Fruit fly (Drosophila melanogaster): ENCODE data around the gene CG13728.

CG13728 gene

dm6 chr3L:17407480-17408093, 25.1 kb upstream of the CG13728 start (continued):
- TF ChIP-seq HLH3B (GFP tag; IDR thresholded peaks at IDR 0.05) (no peak), sug (tag; optimal IDR thresholded peaks at IDR 0.05) (no peak), Jarid2 (GFP tag; optimal IDR thresholded peaks at IDR 0.05) (no peak), CG10959 (GFP tag; IDR thresholded peaks at IDR 0.05) (no peak), tgo (GFP tag; IDR thresholded peaks at IDR 0.05) (no peak), btn (GFP tag; optimal IDR thresholded peaks at IDR 0.05) (no peak), CG15514 (GFP tag; optimal IDR thresholded peaks at IDR 0.05) (no peak), dmrt11E (tag; optimal IDR thresholded peaks at IDR 0.05) (no peak), ac (GFP tag; optimal IDR thresholded peaks at IDR 0.05) (peak; percentile 5), CG15073 (GFP tag; optimal IDR thresholded peaks at IDR 0.05) (no peak), CG10462 (GFP tag; optimal IDR thresholded peaks at IDR 0.05) (no peak), CG2875 (GFP tag; optimal IDR thresholded peaks at IDR 0.05) (no peak), CG18764 (GFP tag; optimal IDR thresholded peaks at IDR 0.05) (no peak), tap (tag; optimal IDR thresholded peaks at IDR 0.05) (no peak), usp (GFP tag; optimal IDR thresholded peaks at IDR 0.05) (no peak), CG9609 (GFP tag; optimal IDR thresholded peaks at IDR 0.05) (no peak), Gug (GFP tag; IDR thresholded peaks at IDR 0.05) (no peak), CG11093 (GFP tag; IDR thresholded peaks at IDR 0.05) (no peak), H2.0 (GFP tag; IDR thresholded peaks at IDR 0.05) (no peak), oc (tag; optimal IDR thresholded peaks at IDR 0.05) (no peak), CG34422 (GFP tag; IDR thresholded peaks at IDR 0.05) (no peak), h (optimal IDR thresholded peaks at IDR 0.05) (no peak), CG11247 (GFP tag; IDR thresholded peaks at IDR 0.05) (no peak), Opbp (GFP tag; IDR thresholded peaks at IDR 0.05; ENCODE audit: partially characterized antibody) (no peak), CG9817 (tag; optimal IDR thresholded peaks at IDR 0.05) (no peak), fd3F (GFP tag; optimal IDR thresholded peaks at IDR 0.05) (no peak), Elba2 (GFP tag; optimal IDR thresholded peaks at IDR 0.05) (peak; percentile 83), cad (GFP tag; optimal IDR thresholded peaks at IDR 0.05) (peak; percentile 93), Mes4 (GFP tag; optimal IDR thresholded peaks at IDR 0.05) (no peak), ci (GFP tag; IDR thresholded peaks at IDR 0.05) (0 out of 3 replicates have a peak, but pooled peaks have one; percentile 19), grn (GFP tag; optimal IDR thresholded peaks at IDR 0.05) (no peak), Ets97D (GFP tag; optimal IDR thresholded peaks at IDR 0.05) (no peak), CG5953 (GFP tag; IDR thresholded peaks at IDR 0.05) (no peak), CG9437 (GFP tag; optimal IDR thresholded peaks at IDR 0.05) (no peak), CG11696 (GFP tag; IDR thresholded peaks at IDR 0.05) (no peak), ems (GFP tag; optimal IDR thresholded peaks at IDR 0.05) (no peak), Lhr (GFP tag; optimal IDR thresholded peaks at IDR 0.05) (no peak), NK7.1 (GFP tag; optimal IDR thresholded peaks at IDR 0.05) (no peak), CG14050 (GFP tag; IDR thresholded peaks at IDR 0.05) (no peak), CG6254 (GFP tag; optimal IDR thresholded peaks at IDR 0.05) (no peak), seq (GFP tag; IDR thresholded peaks at IDR 0.05) (no peak), CG34376 (GFP tag; optimal IDR thresholded peaks at IDR 0.05) (no peak), zfh2 (GFP tag; optimal IDR thresholded peaks at IDR 0.05) (no peak), dm (GFP tag; optimal IDR thresholded peaks at IDR 0.05) (no peak), CG5180 (GFP tag; optimal IDR thresholded peaks at IDR 0.05) (no peak), zfh1 (GFP tag; IDR thresholded peaks at IDR 0.05) (no peak), ro (GFP tag; IDR thresholded peaks at IDR 0.05) (no peak), B-H2 (GFP tag; optimal IDR thresholded peaks at IDR 0.05) (no peak), abd-A (tag; optimal IDR thresholded peaks at IDR 0.05) (peak; percentile 22), CG8478 (optimal IDR thresholded peaks at IDR 0.05) (no peak), trh (GFP tag; optimal IDR thresholded peaks at IDR 0.05) (no peak), CG14710 (tag; optimal IDR thresholded peaks at IDR 0.05) (no peak), chm (GFP tag; IDR thresholded peaks at IDR 0.05) (no peak)

All from whole organism, embryonic.